Fruit fly (Drosophila melanogaster) whole organism, embryonic: ENCODE measurements around the gene CG15414.
A peak's percentile ranks its signal among the peaks of the same experiment; 100 is the strongest.

Experiments used
- Bdp1 ChIP-seq: fragments of 200-800 bp; sonication (Bioruptor generic); optimal IDR thresholded peaks from 3 replicates; lab custom pipeline; 2016; ENCODE audit warnings: missing biosample characterization, missing genetic modification characterization
- CG11456 ChIP-seq: fragments of 200-800 bp; sonication (Bioruptor generic); IDR thresholded peaks from 3 replicates; pipeline ENCODE4 v1.3.6; 2022; ENCODE audit warnings: missing biosample characterization, missing genetic modification characterization
- CG13123 ChIP-seq: fragments of 200-800 bp; sonication (Bioruptor generic); optimal IDR thresholded peaks from 2 replicates; lab custom pipeline; 2016; ENCODE audit warnings: missing biosample characterization, missing genetic modification characterization
- CG13775 ChIP-seq: fragments of 200-800 bp; sonication (Bioruptor generic); optimal IDR thresholded peaks from 3 replicates; lab custom pipeline; 2017; ENCODE audit warnings: missing biosample characterization, mild to moderate bottlenecking, missing genetic modification characterization
- CG14860 ChIP-seq: fragments of 200-800 bp; sonication (Bioruptor generic); IDR thresholded peaks from 3 replicates; pipeline ENCODE4 v1.3.6; 2022; ENCODE audit warnings: missing biosample characterization, missing genetic modification characterization; ENCODE audit not compliant: partially characterized antibody
- CG15073 ChIP-seq: fragments of 200-800 bp; sonication (Bioruptor generic); optimal IDR thresholded peaks from 2 replicates; lab custom pipeline; 2016; ENCODE audit warnings: missing biosample characterization, missing genetic modification characterization
- CG16813 ChIP-seq: fragments of 200-800 bp; sonication (Bioruptor generic); IDR thresholded peaks from 3 replicates; pipeline ENCODE4 v1.3.6; 2022; ENCODE audit warnings: missing biosample characterization, missing genetic modification characterization; ENCODE audit not compliant: partially characterized antibody
- CG2202 ChIP-seq: fragments of 200-800 bp; sonication (Bioruptor generic); optimal IDR thresholded peaks from 2 replicates; lab custom pipeline; 2018; ENCODE audit warnings: missing biosample characterization, mild to moderate bottlenecking, missing genetic modification characterization
- CG2712 ChIP-seq: fragments of 200-800 bp; optimal IDR thresholded peaks from 3 replicates; lab custom pipeline; 2019; ENCODE audit warnings: missing biosample characterization, mild to moderate bottlenecking, missing genetic modification characterization, moderate library complexity
- CG32767 ChIP-seq: fragments of 200-800 bp; sonication (Bioruptor generic); IDR thresholded peaks from 2 replicates; pipeline ENCODE4 v1.3.6; 2022; ENCODE audit warnings: missing biosample characterization, missing genetic modification characterization
- CG7556 ChIP-seq: fragments of 200-800 bp; sonication (Bioruptor generic); optimal IDR thresholded peaks from 2 replicates; lab custom pipeline; 2017; ENCODE audit warnings: missing biosample characterization, mild to moderate bottlenecking, missing genetic modification characterization
- CrebB ChIP-seq: fragments of 200-800 bp; sonication (Bioruptor generic); optimal IDR thresholded peaks from 3 replicates; lab custom pipeline; 2018; ENCODE audit warnings: missing biosample characterization, mild to moderate bottlenecking, missing genetic modification characterization
- D19A ChIP-seq: fragments of 200-800 bp; optimal IDR thresholded peaks from 3 replicates; lab custom pipeline; 2019; ENCODE audit warnings: missing biosample characterization, mild to moderate bottlenecking, missing genetic modification characterization, moderate library complexity
- Doc3 ChIP-seq: fragments of 200-800 bp; sonication (Bioruptor generic); IDR thresholded peaks from 3 replicates; pipeline ENCODE4 v1.3.6; 2022; ENCODE audit warnings: missing biosample characterization, missing genetic modification characterization; ENCODE audit not compliant: partially characterized antibody
- Ets65A ChIP-seq: fragments of 200-800 bp; sonication (Bioruptor generic); peaks from one replicate; lab custom pipeline; 2016; ENCODE audit warnings: missing biosample characterization, missing genetic modification characterization
- Hr51 ChIP-seq, 2 experiments: fragments of 200-800 bp; sonication (Bioruptor generic); optimal IDR thresholded peaks; 2 replicates in 1 of 2; 3 replicates in 1 of 2; lab custom pipeline; 2016 to 2018; ENCODE audit warnings: missing biosample characterization in 2 of 2, missing genetic modification characterization in 2 of 2, mild to moderate bottlenecking in 1 of 2, moderate library complexity in 1 of 2
- Med ChIP-seq: fragments of 200-800 bp; sonication (Bioruptor generic); peaks from one replicate; lab custom pipeline; 2016; ENCODE audit warnings: missing biosample characterization, missing genetic modification characterization, mild to moderate bottlenecking, inconsistent platforms, moderate library complexity
- Poxn ChIP-seq: fragments of 200-800 bp; sonication (Bioruptor generic); IDR thresholded peaks from 2 replicates; pipeline ENCODE4 v1.3.6; 2022; ENCODE audit warnings: missing biosample characterization, missing genetic modification characterization
- Rx ChIP-seq: fragments of 200-800 bp; sonication (Bioruptor generic); IDR thresholded peaks from 2 replicates; pipeline ENCODE4 v1.3.6; 2022; ENCODE audit warnings: missing biosample characterization, missing genetic modification characterization
- Xrp1 ChIP-seq: fragments of 200-800 bp; sonication (Bioruptor generic); IDR thresholded peaks from 2 replicates; pipeline ENCODE4 v1.3.6; 2022; ENCODE audit warnings: missing biosample characterization, missing genetic modification characterization
- ap ChIP-seq: fragments of 200-800 bp; sonication (Bioruptor generic); IDR thresholded peaks from 2 replicates; pipeline ENCODE4 v1.3.6; 2022; ENCODE audit warnings: missing biosample characterization, missing genetic modification characterization
- ato ChIP-seq: fragments of 200-800 bp; sonication (Bioruptor generic); IDR thresholded peaks from 2 replicates; pipeline ENCODE4 v1.3.6; 2022; ENCODE audit warnings: missing biosample characterization, missing genetic modification characterization; ENCODE audit not compliant: partially characterized antibody
- az2 ChIP-seq: fragments of 200-800 bp; sonication (Bioruptor generic); optimal IDR thresholded peaks from 3 replicates; lab custom pipeline; 2016; ENCODE audit warnings: missing biosample characterization, missing genetic modification characterization
- cato ChIP-seq: fragments of 200-800 bp; sonication (Bioruptor generic); optimal IDR thresholded peaks from 2 replicates; lab custom pipeline; 2016; ENCODE audit warnings: missing biosample characterization, missing genetic modification characterization, borderline replicate concordance
- caup ChIP-seq: fragments of 200-800 bp; sonication (Bioruptor generic); optimal IDR thresholded peaks from 3 replicates; lab custom pipeline; 2017; ENCODE audit warnings: missing biosample characterization, mild to moderate bottlenecking, missing genetic modification characterization, moderate library complexity; ENCODE audit not compliant: severe bottlenecking
- disco-r ChIP-seq: fragments of 200-800 bp; sonication (Bioruptor generic); optimal IDR thresholded peaks from 2 replicates; lab custom pipeline; 2016; ENCODE audit warnings: missing biosample characterization, missing genetic modification characterization
- dm ChIP-seq: fragments of 200-800 bp; sonication (Bioruptor generic); optimal IDR thresholded peaks from 3 replicates; lab custom pipeline; 2016; ENCODE audit warnings: missing biosample characterization, missing genetic modification characterization
- fd102C ChIP-seq: fragments of 200-800 bp; sonication (Bioruptor generic); optimal IDR thresholded peaks from 2 replicates; lab custom pipeline; 2018; ENCODE audit warnings: missing biosample characterization, mild to moderate bottlenecking, missing genetic modification characterization, moderate library complexity
- fd96Cb ChIP-seq: fragments of 200-800 bp; sonication (Bioruptor generic); optimal IDR thresholded peaks from 2 replicates; lab custom pipeline; 2018; ENCODE audit warnings: missing biosample characterization, mild to moderate bottlenecking, missing genetic modification characterization, moderate library complexity
- gfzf ChIP-seq: fragments of 200-800 bp; sonication (Bioruptor generic); optimal IDR thresholded peaks from 2 replicates; lab custom pipeline; 2016; ENCODE audit warnings: missing biosample characterization, mild to moderate bottlenecking, missing genetic modification characterization, moderate library complexity
- grau ChIP-seq: fragments of 200-800 bp; optimal IDR thresholded peaks from 3 replicates; lab custom pipeline; 2019; ENCODE audit warnings: missing biosample characterization, mild to moderate bottlenecking, missing genetic modification characterization, moderate library complexity
- grn ChIP-seq: fragments of 200-800 bp; sonication (Bioruptor generic); optimal IDR thresholded peaks from 3 replicates; lab custom pipeline; 2017; ENCODE audit warnings: missing biosample characterization, missing genetic modification characterization
- gro ChIP-seq: fragments of 200-800 bp; sonication (Bioruptor generic); optimal IDR thresholded peaks from 2 replicates; lab custom pipeline; 2016; ENCODE audit warnings: missing biosample characterization, missing genetic modification characterization
- gsb-n ChIP-seq: fragments of 200-800 bp; sonication (Bioruptor generic); optimal IDR thresholded peaks from 3 replicates; lab custom pipeline; 2018; ENCODE audit warnings: missing biosample characterization, mild to moderate bottlenecking, missing genetic modification characterization
- hbn ChIP-seq: fragments of 200-800 bp; sonication (Bioruptor generic); IDR thresholded peaks from 2 replicates; pipeline ENCODE4 v1.3.6; 2022; ENCODE audit warnings: missing biosample characterization, missing genetic modification characterization; ENCODE audit not compliant: partially characterized antibody
- her ChIP-seq: fragments of 200-800 bp; sonication (Bioruptor generic); optimal IDR thresholded peaks from 2 replicates; lab custom pipeline; 2016; ENCODE audit warnings: missing biosample characterization, missing genetic modification characterization
- kay ChIP-seq: fragments of 200-800 bp; sonication (Bioruptor generic); optimal IDR thresholded peaks from 2 replicates; lab custom pipeline; 2016; ENCODE audit warnings: missing biosample characterization, missing genetic modification characterization
- kni ChIP-seq: fragments of 200-800 bp; sonication (Bioruptor generic); optimal IDR thresholded peaks from 3 replicates; lab custom pipeline; 2017; ENCODE audit warnings: mild to moderate bottlenecking, missing biosample characterization, missing genetic modification reagents, missing genetic modification characterization
- mld ChIP-seq: fragments of 200-800 bp; sonication (Bioruptor generic); IDR thresholded peaks from 3 replicates; pipeline ENCODE4 v1.3.6; 2022; ENCODE audit warnings: missing biosample characterization, missing genetic modification characterization; ENCODE audit not compliant: partially characterized antibody
- schlank ChIP-seq: fragments of 200-800 bp; sonication (Bioruptor generic); optimal IDR thresholded peaks from 2 replicates; lab custom pipeline; 2018; ENCODE audit warnings: missing biosample characterization, mild to moderate bottlenecking, missing genetic modification characterization
- seq ChIP-seq: fragments of 200-800 bp; sonication (Bioruptor generic); IDR thresholded peaks from 2 replicates; pipeline ENCODE4 v1.3.6; 2022; ENCODE audit warnings: missing biosample characterization, missing genetic modification characterization
- sim ChIP-seq: fragments of 200-800 bp; sonication (Bioruptor generic); IDR thresholded peaks from 2 replicates; pipeline ENCODE4 v1.3.6; 2022; ENCODE audit warnings: missing biosample characterization, missing genetic modification characterization
- slbo ChIP-seq: fragments of 200-800 bp; sonication (Bioruptor generic); IDR thresholded peaks from 2 replicates; pipeline ENCODE4 v1.3.6; 2022; ENCODE audit warnings: missing biosample characterization, missing genetic modification characterization
- slp2 ChIP-seq: fragments of 200-800 bp; sonication (Bioruptor generic); optimal IDR thresholded peaks from 2 replicates; lab custom pipeline; 2016; ENCODE audit warnings: missing biosample characterization, missing genetic modification characterization
- tll ChIP-seq, 2 experiments: fragments of 200-800 bp in 1 of 2; fragments of >200 bp in 1 of 2; sonication (Bioruptor generic) in 1 of 2; optimal IDR thresholded peaks; 2 replicates each; lab custom pipeline; 2017 to 2019; ENCODE audit warnings: missing biosample characterization in 2 of 2, missing genetic modification characterization in 2 of 2, mild to moderate bottlenecking in 1 of 2, moderate library complexity in 1 of 2
- toy ChIP-seq: fragments of 200-800 bp; sonication (Bioruptor generic); IDR thresholded peaks from 2 replicates; pipeline ENCODE4 v1.3.6; 2022; ENCODE audit warnings: missing biosample characterization, missing genetic modification characterization
- trh ChIP-seq: fragments of 200-800 bp; sonication (Bioruptor generic); optimal IDR thresholded peaks from 2 replicates; lab custom pipeline; 2016; ENCODE audit warnings: missing biosample characterization, missing genetic modification characterization
- z ChIP-seq: fragments of 200-800 bp; sonication (Bioruptor generic); IDR thresholded peaks from 3 replicates; pipeline ENCODE4 v1.3.6; 2022; ENCODE audit warnings: missing biosample characterization, missing genetic modification characterization

Gene CG15414

DNA sequence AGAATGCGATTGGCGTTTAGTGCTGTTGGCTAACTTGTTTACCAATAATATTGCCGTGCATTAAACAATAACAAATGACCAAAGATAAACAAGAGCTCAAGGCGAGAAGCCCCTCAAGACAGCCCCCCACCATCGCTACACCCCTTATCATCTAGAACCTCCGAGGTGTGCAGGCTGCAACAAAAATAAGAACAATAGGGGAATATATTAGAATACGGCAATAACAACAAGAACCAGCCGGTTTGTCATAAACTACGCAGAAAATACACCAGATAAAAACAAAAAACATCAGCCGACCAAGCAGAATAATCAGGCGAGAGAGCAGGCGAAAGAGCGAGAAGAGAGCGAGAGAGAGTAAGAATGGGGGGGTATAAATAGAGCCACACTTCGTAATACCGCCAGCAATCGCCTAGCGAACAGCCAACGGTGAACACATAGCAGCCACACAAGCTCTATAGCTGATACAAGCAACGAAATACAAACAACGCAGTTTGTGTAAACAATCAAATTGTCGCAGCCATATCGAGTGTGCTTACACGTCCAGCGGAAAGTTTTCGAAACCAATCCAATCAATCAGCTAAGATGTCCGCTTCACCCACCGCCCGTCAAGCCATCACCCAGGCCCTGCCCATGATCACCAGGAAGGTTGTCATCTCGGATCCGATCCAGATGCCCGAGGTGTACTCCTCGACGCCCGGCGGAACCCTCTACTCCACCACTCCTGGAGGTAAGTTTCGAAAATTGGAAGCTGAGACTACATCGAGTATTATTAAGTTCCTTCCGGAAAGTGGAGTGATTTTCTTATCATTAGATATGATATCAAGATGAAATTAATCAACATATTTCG, 12.6 kb downstream of the CG15414 start, which contains the start of gene Thor (continued):
- peak; percentile 46 for TF ChIP-seq CG13775 (GFP tag; lab: Kevin White, UChicago)
- no peak for TF ChIP-seq CG15073 (GFP tag; lab: Kevin White, UChicago)
- TF ChIP-seq slp2 (GFP tag; lab: Kevin White, UChicago), result peak; percentile 53
- TF ChIP-seq CG2202, result peak; percentile 54
- TF ChIP-seq disco-r (GFP tag; lab: Kevin White, UChicago), result peak; percentile 58
- peak; percentile 59 for TF ChIP-seq CG7556 (GFP tag; lab: Kevin White, UChicago)
- TF ChIP-seq dm (GFP tag; lab: Kevin White, UChicago), result peak; percentile 56
- TF ChIP-seq sim (GFP tag; lab: Robert Waterston, UW), result peak; percentile 69; the same call in 1 of the 2 replicates
- TF ChIP-seq kay (GFP tag; lab: Kevin White, UChicago), result peak; percentile 24
- TF ChIP-seq CG16813 (GFP tag; lab: Robert Waterston, UW), result no peak
- TF ChIP-seq cato, result no peak
- TF ChIP-seq trh (GFP tag; lab: Kevin White, UChicago), result peak; percentile 17
- peak; percentile 45 for TF ChIP-seq D19A (tag; lab: Kevin White, UChicago)
- TF ChIP-seq grau (tag; lab: Kevin White, UChicago), result peak; percentile 52
- peak; percentile 89 for TF ChIP-seq gro (GFP tag; lab: Kevin White, UChicago)
- peak; percentile 31; the same call in 1 of the 2 replicates for TF ChIP-seq Poxn
- no peak for TF ChIP-seq Doc3 (GFP tag; lab: Robert Waterston, UW)
- TF ChIP-seq grn (GFP tag; lab: Kevin White, UChicago), result peak; percentile 40
- peak; percentile 41 for TF ChIP-seq Ets65A (GFP tag; lab: Kevin White, UChicago)
- TF ChIP-seq her (GFP tag; lab: Kevin White, UChicago), result peak; percentile 87
- peak; percentile 55; the same call in 1 of the 3 replicates for TF ChIP-seq mld (GFP tag; lab: Robert Waterston, UW)
- peak; percentile 86 for TF ChIP-seq seq (GFP tag; lab: Robert Waterston, UW)
- TF ChIP-seq schlank (tag; lab: Kevin White, UChicago), result peak; percentile 81
- TF ChIP-seq CG11456 (GFP tag; lab: Robert Waterston, UW), result peak; percentile 86
- peak; percentile 57 for TF ChIP-seq Xrp1
- no peak for TF ChIP-seq gfzf
- no peak for TF ChIP-seq fd96Cb (tag; lab: Kevin White, UChicago)
- TF ChIP-seq ato (GFP tag; lab: Robert Waterston, UW), result peak; percentile 52
- TF ChIP-seq kni (GFP tag; lab: Kevin White, UChicago), result peak; percentile 81
- peak; percentile 97 for TF ChIP-seq Med (GFP tag; lab: Kevin White, UChicago)
- TF ChIP-seq az2, result peak; percentile 19
- TF ChIP-seq slbo, result peak; percentile 73
- TF ChIP-seq ap, result peak; percentile 55
- TF ChIP-seq CG14860 (GFP tag; lab: Robert Waterston, UW), result no peak
- 0 out of 2 replicates have a peak, but pooled peaks have one; percentile 30 for TF ChIP-seq Rx
- TF ChIP-seq CG32767 (GFP tag; lab: Robert Waterston, UW), result peak; percentile 66
- TF ChIP-seq fd102C (GFP tag; lab: Kevin White, UChicago), result no peak
- peak; percentile 56 for TF ChIP-seq CG2712 (tag; lab: Kevin White, UChicago)
- TF ChIP-seq toy, result peak; percentile 61; the same call in 1 of the 2 replicates
- TF ChIP-seq z, result peak; percentile 54; the same call in 2 of the 3 replicates
- peak; percentile 31 for TF ChIP-seq gsb-n (tag; lab: Kevin White, UChicago)
- TF ChIP-seq caup (GFP tag; lab: Kevin White, UChicago), result peak; percentile 91
- TF ChIP-seq CrebB, result peak; percentile 87
- peak; percentile 40 to 41 for TF ChIP-seq Hr51 (GFP tag; optimal IDR thresholded peaks at IDR 0.05; lab: Kevin White, UChicago)
- peak; percentile 47; the same call in 1 of the 2 replicates for TF ChIP-seq hbn (GFP tag; lab: Robert Waterston, UW)
- peak; percentile 31 for TF ChIP-seq CG13123 (GFP tag; lab: Kevin White, UChicago)
- TF ChIP-seq Bdp1 (GFP tag; lab: Kevin White, UChicago), result peak; percentile 63
- no peak for TF ChIP-seq tll (GFP tag; optimal IDR thresholded peaks at IDR 0.05; lab: Kevin White, UChicago)
